Worm (Caenorhabditis elegans) whole organism, young adult: ENCODE results near the gene M163.21.
A peak's percentile ranks its signal among the peaks of the same experiment; 100 is the strongest.

Experiments used
- B0035.1 ChIP-seq: sonication (generic microtip); optimal IDR thresholded peaks from 2 replicates; lab custom pipeline; 2016; ENCODE audit warnings: missing genetic modification characterization, mild to moderate bottlenecking, missing compliant biosample characterization, missing genotype, missing genetic modification reagents
- B0261.1 ChIP-seq: sonication (generic microtip); optimal IDR thresholded peaks from 2 replicates; lab custom pipeline; 2016; ENCODE audit warnings: mild to moderate bottlenecking, missing genetic modification characterization, moderate library complexity, missing compliant biosample characterization
- B0336.3 ChIP-seq: fragments of 200-800 bp; sonication (Bioruptor generic); IDR thresholded peaks from 2 replicates; pipeline ENCODE4 v1.3.6; 2022; ENCODE audit warnings: missing genetic modification characterization, missing compliant biosample characterization
- C17E4.6 ChIP-seq: fragments of 200-800 bp; sonication (Bioruptor generic); IDR thresholded peaks from 2 replicates; pipeline ENCODE4 v1.3.6; 2022; ENCODE audit warnings: missing genetic modification reagents, missing genetic modification characterization, missing compliant biosample characterization
- D2030.7 ChIP-seq: fragments of 200-800 bp; sonication (Bioruptor generic); IDR thresholded peaks from 2 replicates; pipeline ENCODE4 v1.3.6; 2022; ENCODE audit warnings: missing genetic modification reagents, missing genetic modification characterization, missing compliant biosample characterization
- F49E8.2 ChIP-seq: sonication (generic microtip); optimal IDR thresholded peaks from 3 replicates; lab custom pipeline; 2017; ENCODE audit warnings: missing genetic modification characterization, mild to moderate bottlenecking, missing compliant biosample characterization, antibody characterized with exemption, moderate library complexity; ENCODE audit not compliant: insufficient read depth
- F57A8.1 ChIP-seq: fragments of 200-800 bp; sonication (Bioruptor generic); optimal IDR thresholded peaks from 2 replicates; lab custom pipeline; 2018; ENCODE audit warnings: mild to moderate bottlenecking, missing genetic modification characterization, moderate library complexity, missing compliant biosample characterization
- T26A5.8 ChIP-seq: sonication (generic microtip); optimal IDR thresholded peaks from 2 replicates; lab custom pipeline; 2016; ENCODE audit warnings: missing genetic modification characterization, missing compliant biosample characterization
- Y53G8AR.9 ChIP-seq: fragments of 200-800 bp; sonication (Bioruptor generic); conservative IDR thresholded peaks from 2 replicates; pipeline ENCODE4 v1.3.6; 2022; ENCODE audit warnings: missing genetic modification reagents, missing genetic modification characterization, missing compliant biosample characterization
- Y67H2A.10 ChIP-seq: fragments of 200-800 bp; sonication (Bioruptor generic); conservative IDR thresholded peaks from 2 replicates; pipeline ENCODE4 v1.3.6; 2022; ENCODE audit warnings: missing genetic modification reagents, missing genetic modification characterization, missing compliant biosample characterization
- Y95B8A.8 ChIP-seq: fragments of 200-800 bp; sonication (Bioruptor generic); IDR thresholded peaks from 2 replicates; pipeline ENCODE4 v1.3.6; 2022; ENCODE audit warnings: missing genetic modification reagents, missing genetic modification characterization, missing compliant biosample characterization
- aptf-2 ChIP-seq: fragments of 200-800 bp; sonication (Bioruptor generic); conservative IDR thresholded peaks from 2 replicates; pipeline ENCODE4 v1.3.6; 2022; ENCODE audit warnings: missing genetic modification reagents, missing genetic modification characterization, missing compliant biosample characterization
- attf-6 ChIP-seq: fragments of 200-800 bp; sonication (Bioruptor generic); IDR thresholded peaks from 2 replicates; pipeline ENCODE4 v1.3.6; 2022; ENCODE audit warnings: missing genetic modification reagents, missing genetic modification characterization, missing compliant biosample characterization
- bed-1 ChIP-seq: fragments of 200-800 bp; sonication (Bioruptor generic); IDR thresholded peaks from 2 replicates; pipeline ENCODE4 v1.3.6; 2022; ENCODE audit warnings: missing genetic modification reagents, missing genetic modification characterization, missing compliant biosample characterization
- ceh-40 ChIP-seq: fragments of 200-800 bp; sonication (Bioruptor generic); IDR thresholded peaks from 2 replicates; pipeline ENCODE4 v1.3.6; 2022; ENCODE audit warnings: missing genetic modification characterization, missing compliant biosample characterization
- die-1 ChIP-seq: sonication (generic microtip); optimal IDR thresholded peaks from 2 replicates; lab custom pipeline; 2016; ENCODE audit warnings: missing genotype, mild to moderate bottlenecking, missing genetic modification characterization, missing compliant biosample characterization
- dpff-1 ChIP-seq: sonication (generic microtip); optimal IDR thresholded peaks from 2 replicates; lab custom pipeline; 2017; ENCODE audit warnings: mild to moderate bottlenecking, missing genetic modification characterization, missing compliant biosample characterization
- efl-1 ChIP-seq: fragments of 150-350 bp; optimal IDR thresholded peaks from 2 replicates; lab custom pipeline; 2014; ENCODE audit warnings: missing biosample characterization, missing genetic modification reagents, missing genetic modification characterization
- gei-17 ChIP-seq: fragments of 200-800 bp; sonication (Bioruptor generic); optimal IDR thresholded peaks from 2 replicates; lab custom pipeline; 2018; ENCODE audit warnings: mild to moderate bottlenecking, missing genetic modification characterization, missing compliant biosample characterization
- hlh-12 ChIP-seq: sonication (generic microtip); optimal IDR thresholded peaks from 2 replicates; lab custom pipeline; 2016; ENCODE audit warnings: missing genetic modification characterization, missing compliant biosample characterization
- hmg-20 ChIP-seq: fragments of 200-800 bp; sonication (Bioruptor generic); IDR thresholded peaks from 2 replicates; pipeline ENCODE4 v1.3.6; 2022; ENCODE audit warnings: missing genetic modification reagents, missing genetic modification characterization, missing compliant biosample characterization
- lag-1 ChIP-seq: fragments of 200-800 bp; sonication (Bioruptor generic); IDR thresholded peaks from 2 replicates; pipeline ENCODE4 v1.3.6; 2022; ENCODE audit warnings: missing genetic modification reagents, missing genetic modification characterization, missing compliant biosample characterization
- lin-26 ChIP-seq: fragments of 200-800 bp; sonication (Bioruptor generic); IDR thresholded peaks from 2 replicates; pipeline ENCODE4 v1.3.6; 2022; ENCODE audit warnings: missing genetic modification reagents, missing genetic modification characterization, missing compliant biosample characterization
- lin-35 ChIP-seq, 3 experiments: fragments of 150-350 bp in 2 of 3; sonication (generic microtip) in 1 of 3; optimal IDR thresholded peaks; 2 replicates each; lab custom pipeline; 2014 to 2018; ENCODE audit warnings: missing biosample characterization in 3 of 3, missing genetic modification characterization in 3 of 3, missing genetic modification reagents in 3 of 3
- madf-6 ChIP-seq: fragments of 200-800 bp; sonication (Bioruptor generic); IDR thresholded peaks from 2 replicates; pipeline ENCODE4 v1.3.6; 2022; ENCODE audit warnings: missing genetic modification reagents, missing genetic modification characterization, missing compliant biosample characterization
- madf-8 ChIP-seq: fragments of 200-800 bp; sonication (Bioruptor generic); conservative IDR thresholded peaks from 2 replicates; pipeline ENCODE4 v1.3.6; 2022; ENCODE audit warnings: missing genetic modification reagents, missing genetic modification characterization, missing compliant biosample characterization
- mcd-1 ChIP-seq: fragments of 200-800 bp; sonication (Bioruptor generic); IDR thresholded peaks from 2 replicates; pipeline ENCODE4 v1.3.6; 2022; ENCODE audit warnings: missing genetic modification reagents, missing genetic modification characterization, missing compliant biosample characterization
- mel-28 ChIP-seq: sonication (generic microtip); optimal IDR thresholded peaks from 2 replicates; lab custom pipeline; 2016; ENCODE audit warnings: borderline replicate concordance, mild to moderate bottlenecking, missing genetic modification characterization, missing compliant biosample characterization
- mes-4 ChIP-seq: sonication (generic microtip); optimal IDR thresholded peaks from 2 replicates; lab custom pipeline; 2016; ENCODE audit warnings: missing genotype, missing genetic modification characterization, missing compliant biosample characterization
- mxl-1 ChIP-seq: sonication (generic microtip); optimal IDR thresholded peaks from 2 replicates; lab custom pipeline; 2016; ENCODE audit warnings: missing genetic modification characterization, missing compliant biosample characterization
- nfya-1 ChIP-seq: sonication (generic microtip); optimal IDR thresholded peaks from 2 replicates; lab custom pipeline; 2017; ENCODE audit warnings: antibody characterized with exemption, missing compliant biosample characterization, missing genetic modification characterization, borderline replicate concordance; ENCODE audit not compliant: insufficient read depth
- nhr-27 ChIP-seq: fragments of 200-800 bp; sonication (Bioruptor generic); optimal IDR thresholded peaks from 2 replicates; lab custom pipeline; 2018; ENCODE audit warnings: mild to moderate bottlenecking, missing genetic modification characterization, moderate library complexity, missing compliant biosample characterization
- pbrm-1 ChIP-seq: fragments of 200-800 bp; sonication (Bioruptor generic); IDR thresholded peaks from 2 replicates; pipeline ENCODE4 v1.3.6; 2022; ENCODE audit warnings: missing genetic modification reagents, missing genetic modification characterization, missing compliant biosample characterization
- pha-4 ChIP-seq: fragments of 150-350 bp; sonication (generic microtip); optimal IDR thresholded peaks from 2 replicates; lab custom pipeline; 2014; ENCODE audit warnings: missing biosample characterization, missing genetic modification reagents, missing genetic modification characterization
- rcor-1 ChIP-seq: fragments of 200-800 bp; sonication (Bioruptor generic); IDR thresholded peaks from 2 replicates; pipeline ENCODE4 v1.3.6; 2022; ENCODE audit warnings: missing genetic modification reagents, missing genetic modification characterization, missing compliant biosample characterization
- rec-8 ChIP-seq, 2 experiments: sonication (generic microtip); optimal IDR thresholded peaks; 2 replicates each; lab custom pipeline; 2016; ENCODE audit warnings: mild to moderate bottlenecking in 2 of 2, missing genetic modification characterization in 2 of 2, missing genetic modification reagents in 2 of 2, missing genotype in 2 of 2, missing biosample characterization in 1 of 2, missing compliant biosample characterization in 1 of 2, moderate library complexity in 1 of 2
- repo-1 ChIP-seq: sonication (generic microtip); optimal IDR thresholded peaks from 2 replicates; lab custom pipeline; 2017; ENCODE audit warnings: mild to moderate bottlenecking, missing genetic modification characterization, missing compliant biosample characterization
- sea-2 ChIP-seq: fragments of 200-800 bp; sonication (Bioruptor generic); IDR thresholded peaks from 2 replicates; pipeline ENCODE4 v1.3.6; 2022; ENCODE audit warnings: missing genetic modification characterization, missing compliant biosample characterization
- snpc-1.1 ChIP-seq: sonication (generic microtip); optimal IDR thresholded peaks from 2 replicates; lab custom pipeline; 2017; ENCODE audit warnings: missing genetic modification characterization, mild to moderate bottlenecking, missing compliant biosample characterization, antibody characterized with exemption, moderate library complexity, missing genotype, missing genetic modification reagents; ENCODE audit not compliant: insufficient read depth
- snpc-1.3 ChIP-seq: sonication (generic microtip); optimal IDR thresholded peaks from 2 replicates; lab custom pipeline; 2017; ENCODE audit warnings: missing genetic modification characterization, mild to moderate bottlenecking, missing compliant biosample characterization, antibody characterized with exemption, moderate library complexity, missing genotype, missing genetic modification reagents; ENCODE audit not compliant: insufficient read depth
- somi-1 ChIP-seq: fragments of 200-800 bp; sonication (Bioruptor generic); optimal IDR thresholded peaks from 2 replicates; lab custom pipeline; 2018; ENCODE audit warnings: mild to moderate bottlenecking, missing genetic modification characterization, missing compliant biosample characterization
- tbx-9 ChIP-seq: sonication (generic microtip); optimal IDR thresholded peaks from 2 replicates; lab custom pipeline; 2016; ENCODE audit warnings: borderline replicate concordance, missing genetic modification characterization, inconsistent platforms, missing compliant biosample characterization
- unc-130 ChIP-seq: sonication (generic microtip); optimal IDR thresholded peaks from 2 replicates; lab custom pipeline; 2016; ENCODE audit warnings: missing genetic modification reagents, missing genetic modification characterization, missing compliant biosample characterization
- unc-62 ChIP-seq: fragments of 150-350 bp; optimal IDR thresholded peaks from 2 replicates; lab custom pipeline; 2014; ENCODE audit warnings: missing biosample characterization, missing genetic modification reagents, missing genetic modification characterization
- xnd-1 ChIP-seq: sonication (generic microtip); optimal IDR thresholded peaks from 2 replicates; lab custom pipeline; 2016; ENCODE audit warnings: missing genotype, missing genetic modification reagents, missing genetic modification characterization, missing compliant biosample characterization
- zim-3 ChIP-seq: sonication (generic microtip); optimal IDR thresholded peaks from 2 replicates; lab custom pipeline; 2017; ENCODE audit warnings: mild to moderate bottlenecking, missing genetic modification characterization, moderate library complexity, missing compliant biosample characterization
- ztf-25 ChIP-seq: fragments of 200-800 bp; sonication (Bioruptor generic); IDR thresholded peaks from 2 replicates; pipeline ENCODE4 v1.3.6; 2022; ENCODE audit warnings: missing genetic modification reagents, missing genetic modification characterization, missing compliant biosample characterization
- ztf-28 ChIP-seq: fragments of 200-800 bp; sonication (Bioruptor generic); IDR thresholded peaks from 2 replicates; pipeline ENCODE4 v1.3.6; 2022; ENCODE audit warnings: missing genetic modification reagents, missing genetic modification characterization, missing compliant biosample characterization
- ztf-3 ChIP-seq: fragments of 200-800 bp; sonication (Bioruptor generic); optimal IDR thresholded peaks from 2 replicates; lab custom pipeline; 2018; ENCODE audit warnings: mild to moderate bottlenecking, missing genetic modification characterization, missing compliant biosample characterization

The M163.21 gene

DNA sequence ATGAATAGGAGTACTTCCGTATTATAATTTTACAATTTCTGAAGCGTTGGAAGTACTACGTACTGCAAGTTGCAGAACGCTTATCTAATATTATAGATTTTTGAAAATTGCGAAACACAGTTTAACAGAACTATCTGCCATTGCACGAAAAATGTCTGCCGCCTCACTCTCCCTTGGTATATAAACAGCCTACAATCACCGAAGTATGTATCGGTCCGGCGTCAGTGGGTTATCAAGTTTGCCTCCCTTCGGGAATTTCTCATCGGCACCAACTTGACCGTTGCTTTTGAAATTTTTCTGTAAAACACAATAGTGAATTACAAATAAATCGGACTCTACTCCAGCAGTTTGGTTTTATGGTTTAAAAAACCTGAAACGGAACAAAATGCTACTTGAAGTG is 10.7 kb downstream of the M163.21 start (continued):
- no peak for TF ChIP-seq dpff-1 (tag; lab: Kevin White, UChicago)
- TF ChIP-seq xnd-1 (tag; lab: Kevin White, UChicago): no peak
- 0 out of 2 replicates have a peak, but pooled peaks have one; percentile 17 for TF ChIP-seq pbrm-1 (GFP tag; lab: Robert Waterston, UW)
- TF ChIP-seq B0336.3 (GFP tag; lab: Robert Waterston, UW): no peak
- TF ChIP-seq ztf-25 (GFP tag; lab: Robert Waterston, UW): no peak
- no peak for TF ChIP-seq attf-6 (GFP tag; lab: Robert Waterston, UW)
- TF ChIP-seq aptf-2: no peak
- no peak for TF ChIP-seq T26A5.8
- TF ChIP-seq rcor-1 (GFP tag; lab: Robert Waterston, UW): no peak
- no peak for TF ChIP-seq pha-4 (tag; lab: Kevin White, UChicago)
- TF ChIP-seq nfya-1: no peak
- no peak for TF ChIP-seq F57A8.1 (GFP tag; lab: Kevin White, UChicago)
- TF ChIP-seq sea-2: no peak
- no peak for TF ChIP-seq madf-8
- no peak for TF ChIP-seq ztf-3 (GFP tag; lab: Kevin White, UChicago)
- TF ChIP-seq ceh-40 (GFP tag; lab: Robert Waterston, UW): no peak
- no peak for TF ChIP-seq madf-6
- no peak for TF ChIP-seq unc-130 (GFP tag; lab: Kevin White, UChicago)
- TF ChIP-seq somi-1 (GFP tag; lab: Kevin White, UChicago): no peak
- TF ChIP-seq repo-1: no peak
- TF ChIP-seq lin-26 (GFP tag; lab: Robert Waterston, UW): peak; percentile 45; the same call in 1 of the 2 replicates
- no peak for TF ChIP-seq gei-17
- TF ChIP-seq B0261.1: peak; percentile 51
- TF ChIP-seq mcd-1 (GFP tag; lab: Robert Waterston, UW): peak; percentile 15; the same call in 1 of the 2 replicates
- TF ChIP-seq snpc-1.3 (tag; lab: Kevin White, UChicago): no peak
- TF ChIP-seq unc-62 (GFP tag; lab: Kevin White, UChicago): no peak
- no peak for TF ChIP-seq hmg-20 (GFP tag; lab: Robert Waterston, UW)
- TF ChIP-seq F49E8.2 (tag; lab: Kevin White, UChicago): no peak
- no peak for TF ChIP-seq hlh-12 (tag; lab: Kevin White, UChicago)
- no peak for TF ChIP-seq C17E4.6 (GFP tag; lab: Robert Waterston, UW)
- TF ChIP-seq tbx-9 (tag; lab: Kevin White, UChicago): no peak
- no peak for TF ChIP-seq B0035.1 (tag; lab: Kevin White, UChicago)
- TF ChIP-seq Y67H2A.10 (GFP tag; lab: Robert Waterston, UW): no peak
- TF ChIP-seq Y95B8A.8: no peak
- TF ChIP-seq efl-1 (GFP tag; lab: Kevin White, UChicago): no peak
- no peak for TF ChIP-seq mel-28 (tag; lab: Kevin White, UChicago)
- no peak for TF ChIP-seq ztf-28 (GFP tag; lab: Robert Waterston, UW)
- TF ChIP-seq die-1: no peak
- TF ChIP-seq nhr-27 (tag; lab: Kevin White, UChicago): no peak
- no peak; the same call in 1 of the 2 replicates for TF ChIP-seq Y53G8AR.9 (GFP tag; lab: Robert Waterston, UW)
- TF ChIP-seq mxl-1 (tag; lab: Kevin White, UChicago): no peak
- TF ChIP-seq snpc-1.1 (tag; lab: Kevin White, UChicago): no peak
- TF ChIP-seq lag-1: no peak
- TF ChIP-seq D2030.7 (GFP tag; lab: Robert Waterston, UW): no peak
- TF ChIP-seq rec-8 (tag; optimal IDR thresholded peaks at IDR 0.05; lab: Kevin White, UChicago): no peak
- TF ChIP-seq zim-3 (tag; lab: Kevin White, UChicago): no peak
- no peak for TF ChIP-seq lin-35 (GFP tag; optimal IDR thresholded peaks at IDR 0.05; lab: Kevin White, UChicago)
- TF ChIP-seq bed-1: no peak
- TF ChIP-seq mes-4: no peak
